Worm (Caenorhabditis elegans) whole organism, L2 larva: Measurements from ENCODE around the gene drd-1.
A peak's percentile ranks its signal among the peaks of the same experiment; 100 is the strongest.

ENCODE experiments used
- R02D3.7 ChIP-seq: fragments of 150-350 bp; optimal IDR thresholded peaks from 2 replicates; lab custom pipeline; 2014; ENCODE audit warnings: missing biosample characterization, missing genetic modification characterization
- Y55F3AM.14 ChIP-seq: fragments of 200-800 bp; sonication (Bioruptor generic); optimal IDR thresholded peaks from 2 replicates; lab custom pipeline; 2018; ENCODE audit warnings: mild to moderate bottlenecking, missing genetic modification characterization, missing compliant biosample characterization
- alr-1 ChIP-seq: fragments of 150-350 bp; optimal IDR thresholded peaks from 2 replicates; lab custom pipeline; 2014; ENCODE audit warnings: missing biosample characterization, missing genetic modification characterization
- ama-1 ChIP-seq: fragments of 150-350 bp; optimal IDR thresholded peaks from 2 replicates; lab custom pipeline; 2018; ENCODE audit warnings: inconsistent platforms
- ceh-16 ChIP-seq: fragments of 150-350 bp; optimal IDR thresholded peaks from 2 replicates; lab custom pipeline; 2014; ENCODE audit warnings: missing biosample characterization, missing genetic modification characterization
- ceh-82 ChIP-seq: fragments of 150-350 bp; optimal IDR thresholded peaks from 2 replicates; lab custom pipeline; 2014; ENCODE audit warnings: missing biosample characterization, missing genetic modification characterization
- crh-2 ChIP-seq: sonication (generic microtip); optimal IDR thresholded peaks from 2 replicates; lab custom pipeline; 2017; ENCODE audit warnings: missing biosample characterization, missing genetic modification characterization
- egl-27 ChIP-seq: sonication (generic microtip); optimal IDR thresholded peaks from 3 replicates; lab custom pipeline; 2017; ENCODE audit warnings: missing biosample characterization, missing genetic modification reagents, missing genetic modification characterization
- fos-1 ChIP-seq: fragments of 150-350 bp; optimal IDR thresholded peaks from 2 replicates; lab custom pipeline; 2014; ENCODE audit warnings: missing biosample characterization, missing genetic modification characterization
- gmeb-1 ChIP-seq: fragments of 150-350 bp; optimal IDR thresholded peaks from 2 replicates; lab custom pipeline; 2014; ENCODE audit warnings: missing biosample characterization, missing genetic modification characterization
- lin-11 ChIP-seq: fragments of 150-350 bp; sonication (generic microtip); optimal IDR thresholded peaks from 2 replicates; lab custom pipeline; 2014; ENCODE audit warnings: missing biosample characterization, missing genetic modification characterization, inconsistent platforms, mixed read lengths
- lin-13 ChIP-seq: fragments of 150-350 bp; optimal IDR thresholded peaks from 2 replicates; lab custom pipeline; 2014; ENCODE audit warnings: missing biosample characterization, missing genetic modification reagents, missing genetic modification characterization
- mab-5 ChIP-seq: fragments of 150-350 bp; optimal IDR thresholded peaks from 2 replicates; lab custom pipeline; 2014; ENCODE audit warnings: missing biosample characterization, missing genetic modification characterization
- mbf-1 ChIP-seq: sonication (generic microtip); optimal IDR thresholded peaks from 2 replicates; lab custom pipeline; 2017; ENCODE audit warnings: missing biosample characterization, missing genetic modification characterization
- nhr-11 ChIP-seq: fragments of 150-350 bp; optimal IDR thresholded peaks from 2 replicates; lab custom pipeline; 2014; ENCODE audit warnings: missing biosample characterization, missing genetic modification characterization
- nhr-12 ChIP-seq: fragments of 150-350 bp; optimal IDR thresholded peaks from 2 replicates; lab custom pipeline; 2014; ENCODE audit warnings: missing biosample characterization, missing genetic modification characterization
- nhr-129 ChIP-seq: fragments of 150-350 bp; optimal IDR thresholded peaks from 2 replicates; lab custom pipeline; 2014; ENCODE audit warnings: missing biosample characterization, missing genetic modification characterization
- nhr-23 ChIP-seq: fragments of 150-350 bp; optimal IDR thresholded peaks from 2 replicates; lab custom pipeline; 2014; ENCODE audit warnings: missing biosample characterization, missing genetic modification reagents, missing genetic modification characterization
- nhr-237 ChIP-seq: fragments of 150-350 bp; optimal IDR thresholded peaks from 2 replicates; lab custom pipeline; 2014; ENCODE audit warnings: missing biosample characterization, missing genetic modification characterization
- nhr-25 ChIP-seq: fragments of 150-350 bp; sonication (generic microtip); optimal IDR thresholded peaks from 3 replicates; lab custom pipeline; 2014; ENCODE audit warnings: missing biosample characterization, missing genetic modification characterization
- nhr-6 ChIP-seq: fragments of 150-350 bp; optimal IDR thresholded peaks from 2 replicates; lab custom pipeline; 2014; ENCODE audit warnings: missing biosample characterization, missing genetic modification characterization
- nhr-77 ChIP-seq: fragments of 150-350 bp; optimal IDR thresholded peaks from 2 replicates; lab custom pipeline; 2014; ENCODE audit warnings: missing biosample characterization, missing genetic modification characterization
- peb-1 ChIP-seq: fragments of 150-350 bp; optimal IDR thresholded peaks from 2 replicates; lab custom pipeline; 2014; ENCODE audit warnings: missing biosample characterization, missing genetic modification characterization
- sem-4 ChIP-seq: fragments of 150-350 bp; optimal IDR thresholded peaks from 2 replicates; lab custom pipeline; 2014; ENCODE audit warnings: missing biosample characterization, missing genetic modification reagents, missing genetic modification characterization
- skn-1 ChIP-seq: sonication (generic microtip); optimal IDR thresholded peaks from 2 replicates; lab custom pipeline; 2017; ENCODE audit warnings: missing biosample characterization, missing genetic modification characterization
- sma-3 ChIP-seq: sonication (generic microtip); optimal IDR thresholded peaks from 2 replicates; lab custom pipeline; 2016; ENCODE audit warnings: missing genetic modification reagents, missing genetic modification characterization, missing compliant biosample characterization
- sma-9 ChIP-seq, 2 experiments: fragments of 150-350 bp in 1 of 2; sonication (generic microtip) in 1 of 2; optimal IDR thresholded peaks; 2 replicates each; lab custom pipeline; 2014 to 2016; ENCODE audit warnings: missing genetic modification characterization in 2 of 2, mild to moderate bottlenecking in 1 of 2, missing biosample characterization in 1 of 2, missing compliant biosample characterization in 1 of 2, missing genetic modification reagents in 1 of 2, moderate library complexity in 1 of 2
- snpc-4 ChIP-seq: fragments of 150-350 bp; optimal IDR thresholded peaks from 2 replicates; lab custom pipeline; 2014; ENCODE audit warnings: missing biosample characterization, missing genetic modification characterization
- ztf-1 ChIP-seq: fragments of 200-800 bp; sonication (Bioruptor generic); conservative IDR thresholded peaks from 2 replicates; pipeline ENCODE4 v1.3.6; 2022; ENCODE audit warnings: missing genetic modification characterization, missing compliant biosample characterization
- ztf-11 ChIP-seq: sonication (generic microtip); optimal IDR thresholded peaks from 2 replicates; lab custom pipeline; 2017; ENCODE audit warnings: missing biosample characterization, missing genetic modification characterization
- ztf-4 ChIP-seq: fragments of 150-350 bp; optimal IDR thresholded peaks from 2 replicates; lab custom pipeline; 2014; ENCODE audit warnings: missing biosample characterization, missing genetic modification characterization

The drd-1 gene

DNA sequence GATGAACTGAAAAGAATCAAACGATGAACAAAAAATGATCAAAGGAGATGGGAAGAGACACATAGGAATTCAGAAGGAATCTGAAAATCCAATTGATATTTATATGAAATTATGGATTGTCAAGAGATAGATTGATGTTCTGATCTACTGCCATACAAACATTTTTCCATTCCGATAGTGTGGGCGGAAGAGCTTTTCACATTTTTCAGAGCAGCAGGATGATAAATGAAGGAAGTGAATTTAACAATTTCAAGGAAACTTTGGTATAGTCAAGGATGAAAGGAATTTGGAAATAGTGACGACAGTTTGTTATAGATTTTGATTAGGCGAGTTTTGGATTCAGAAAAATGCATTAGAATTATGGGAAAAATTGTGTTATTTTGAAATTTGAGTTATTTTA lies 17.5 kb downstream of the drd-1 start, which contains the start of gene ubc-24:
Gene ubc-24, plus strand, starts transcription at position 301 of the 400 bp plus-strand sequence.
- TF ChIP-seq nhr-12 (tag; lab: Kevin White, UChicago) (no peak), ceh-82 (tag; lab: Kevin White, UChicago) (no peak), nhr-237 (no peak), ama-1 (lab: Kevin White, UChicago) (no peak), sma-3 (GFP tag; lab: Kevin White, UChicago) (no peak), egl-27 (tag; lab: Kevin White, UChicago) (no peak), ztf-4 (tag; lab: Kevin White, UChicago) (no peak), nhr-77 (no peak), fos-1 (no peak), mbf-1 (tag; lab: Kevin White, UChicago) (no peak), crh-2 (tag; lab: Kevin White, UChicago) (no peak), nhr-11 (tag; lab: Kevin White, UChicago) (no peak), nhr-6 (no peak), alr-1 (tag; lab: Kevin White, UChicago) (no peak), Y55F3AM.14 (no peak), nhr-23 (tag; lab: Kevin White, UChicago) (no peak)
- TF ChIP-seq, all 48 proteins: peak for 0

ce11 chrII:8407491-8407890 lies 19.6 kb downstream of the drd-1 start, which contains the start of gene sra-13:
Gene sra-13, plus strand, starts transcription at chrII:8407685.
- no peak for TF ChIP-seq nhr-23 (tag; lab: Kevin White, UChicago)
- no peak for TF ChIP-seq ztf-11 (tag; lab: Kevin White, UChicago)
- TF ChIP-seq nhr-6, result no peak
- TF ChIP-seq, all 48 proteins: peak for 0

DNA sequence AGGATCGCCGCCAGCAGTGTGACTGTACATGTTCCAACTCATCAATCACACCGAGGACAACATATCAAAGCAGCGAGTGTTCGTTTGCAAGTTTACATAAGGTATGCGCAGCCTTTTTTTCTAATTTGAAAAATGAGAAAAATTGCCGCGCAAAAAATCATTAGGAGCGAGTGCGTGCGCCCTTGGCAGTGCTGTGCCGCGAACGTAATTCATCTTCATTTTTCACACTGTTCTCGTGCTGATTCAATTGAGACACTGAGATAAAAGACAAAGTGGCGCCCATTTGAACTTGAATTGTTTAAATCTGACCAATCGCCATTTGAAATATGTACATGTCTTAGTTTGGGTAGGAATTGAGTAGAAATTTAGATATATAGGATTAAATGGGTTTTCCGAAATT lies 21.7 kb downstream of the drd-1 start:
- no peak for TF ChIP-seq skn-1 (tag; lab: Kevin White, UChicago)
- TF ChIP-seq sem-4 (tag; lab: Kevin White, UChicago), result peak; percentile 28

DNA sequence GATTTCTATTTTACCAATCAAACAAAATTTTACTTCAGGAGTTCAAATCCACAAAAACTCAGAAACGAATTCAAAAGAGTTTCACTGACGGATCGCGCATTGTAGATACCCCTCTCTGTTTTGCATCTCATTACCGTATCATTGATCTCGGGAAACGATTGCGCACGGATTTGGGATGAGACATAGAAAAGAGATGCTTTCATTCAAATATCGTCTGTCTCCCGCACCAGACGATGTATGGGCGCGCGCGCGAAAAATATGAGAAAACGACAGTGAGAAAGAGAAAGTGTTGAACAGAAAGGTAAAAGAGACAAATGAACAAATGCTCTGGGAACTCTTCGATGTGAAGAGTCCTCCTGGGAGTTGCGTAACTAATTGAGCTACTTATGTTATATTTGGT lies 23.2 kb downstream of the drd-1 start:
- TF ChIP-seq nhr-237, result no peak
- no peak for TF ChIP-seq nhr-12 (tag; lab: Kevin White, UChicago)
- TF ChIP-seq skn-1 (tag; lab: Kevin White, UChicago), result no peak
- no peak for TF ChIP-seq ama-1 (lab: Kevin White, UChicago)
- no peak for TF ChIP-seq R02D3.7
- no peak for TF ChIP-seq nhr-129 (tag; lab: Kevin White, UChicago)
- no peak for TF ChIP-seq lin-11 (tag; lab: Kevin White, UChicago)
- TF ChIP-seq ztf-1 (GFP tag; lab: Robert Waterston, UW), result no peak
- no peak for TF ChIP-seq peb-1 (tag; lab: Kevin White, UChicago)
- no peak for TF ChIP-seq lin-13 (GFP tag; lab: Kevin White, UChicago)
- no peak for TF ChIP-seq snpc-4 (tag; lab: Kevin White, UChicago)
- TF ChIP-seq mbf-1 (tag; lab: Kevin White, UChicago), result no peak
- TF ChIP-seq sma-3 (GFP tag; lab: Kevin White, UChicago), result no peak
- no peak for TF ChIP-seq nhr-25 (tag; lab: Kevin White, UChicago)
- TF ChIP-seq gmeb-1 (tag; lab: Kevin White, UChicago), result no peak
- TF ChIP-seq nhr-11 (tag; lab: Kevin White, UChicago), result no peak

- TF ChIP-seq fos-1, result peak; percentile 51
- no peak for TF ChIP-seq mab-5
- TF ChIP-seq sem-4 (tag; lab: Kevin White, UChicago), result no peak
- no peak for TF ChIP-seq ama-1 (lab: Kevin White, UChicago)
- peak; percentile 7 for TF ChIP-seq ceh-16
- peak; percentile 30 for TF ChIP-seq sma-9 (GFP tag; optimal IDR thresholded peaks at IDR 0.05; lab: Kevin White, UChicago)
- no peak for TF ChIP-seq sma-9 (tag; optimal IDR thresholded peaks at IDR 0.05; lab: Kevin White, UChicago)
Observed at ce11 chrII:8412061-8412721, 24.3 kb downstream of the drd-1 start, which contains the start of gene efl-3. Gene efl-3, plus strand, starts transcription at chrII:8412671.

- TF ChIP-seq peb-1 (tag; lab: Kevin White, UChicago) (no peak), fos-1 (peak; percentile 20)
Observed at ce11 chrII:8412935-8413334, 25.1 kb downstream of the drd-1 start.
